Fruit fly (Drosophila melanogaster): Measurements from ENCODE around the gene Spn28Dc.
"Not testable (repeated sequence)": the region's sequence is repeated elsewhere in the genome, so short reads cannot be mapped to it uniquely, and the experiment has no call there.

The Spn28Dc gene

dm6 chr2L:7984059-7984800, 22.8 kb downstream of the Spn28Dc start, which contains the start of gene Snoo:
Gene Snoo, minus strand, starts transcription at chr2L:7984196.
- no peak for TF ChIP-seq tj (GFP tag; optimal IDR thresholded peaks at IDR 0.05)
- TF ChIP-seq CG11617 (GFP tag; optimal IDR thresholded peaks at IDR 0.05) = no peak
- TF ChIP-seq CG33017 (tag; optimal IDR thresholded peaks at IDR 0.05) = peak; percentile 4
- TF ChIP-seq ovo (GFP tag; optimal IDR thresholded peaks at IDR 0.05) = no peak
- TF ChIP-seq Crg-1 (GFP tag; optimal IDR thresholded peaks at IDR 0.05) = no peak
- TF ChIP-seq cnc (optimal IDR thresholded peaks at IDR 0.05) = no peak
- TF ChIP-seq Hr96 (GFP tag; optimal IDR thresholded peaks at IDR 0.05) = no peak
- TF ChIP-seq CG7101 (tag; optimal IDR thresholded peaks at IDR 0.05) = peak; percentile 3
- no peak for TF ChIP-seq CG7045 (GFP tag; optimal IDR thresholded peaks at IDR 0.05)
- TF ChIP-seq cic (GFP tag; optimal IDR thresholded peaks at IDR 0.05) = no peak
- no peak for TF ChIP-seq pad (GFP tag; optimal IDR thresholded peaks at IDR 0.05)
- no peak for TF ChIP-seq CG14711 (tag; optimal IDR thresholded peaks at IDR 0.05)
- TF ChIP-seq bab1 (GFP tag; optimal IDR thresholded peaks at IDR 0.05) = peak; percentile 12
- no peak for TF ChIP-seq Clk (GFP tag; optimal IDR thresholded peaks at IDR 0.05)
- peak; percentile 90 for TF ChIP-seq kay (GFP tag; ENCODE audit: borderline replicate concordance)
- no peak for TF ChIP-seq CG12768 (GFP tag; optimal IDR thresholded peaks at IDR 0.05)
- TF ChIP-seq Mnt (GFP tag; optimal IDR thresholded peaks at IDR 0.05) = peak; percentile 89
- no peak for TF ChIP-seq CG5204 (GFP tag; optimal IDR thresholded peaks at IDR 0.05)
- no peak for TF ChIP-seq CG1620 (GFP tag; optimal IDR thresholded peaks at IDR 0.05)
- no peak for TF ChIP-seq toe (GFP tag; optimal IDR thresholded peaks at IDR 0.05)

dm6 chr2L:7983646-7984045, 23.4 kb downstream of the Spn28Dc start, which contains the start of gene CG7231:
Gene CG7231, plus strand, starts transcription at chr2L:7983946.
- TF ChIP-seq CG12768, CG11617, tj (GFP tag; optimal IDR thresholded peaks at IDR 0.05): not testable (repeated sequence)

dm6 chr2L:7976738-7977137, 30.3 kb downstream of the Spn28Dc start:
- TF ChIP-seq CG5204 (GFP tag; optimal IDR thresholded peaks at IDR 0.05) = no peak
- TF ChIP-seq tj (GFP tag; optimal IDR thresholded peaks at IDR 0.05) = peak; percentile 35
- peak; percentile 23 for TF ChIP-seq Mnt (GFP tag; optimal IDR thresholded peaks at IDR 0.05)

- TF ChIP-seq Clk (GFP tag; optimal IDR thresholded peaks at IDR 0.05) (no peak), tj (GFP tag; optimal IDR thresholded peaks at IDR 0.05) (peak; percentile 14)
Observed at dm6 chr2L:7973470-7974207, 33.4 kb downstream of the Spn28Dc start.

dm6 chr2L:7971423-7971822, 35.6 kb downstream of the Spn28Dc start:
- TF ChIP-seq Crg-1 (GFP tag; optimal IDR thresholded peaks at IDR 0.05) (no peak), toe (GFP tag; optimal IDR thresholded peaks at IDR 0.05) (no peak), kay (GFP tag; ENCODE audit: borderline replicate concordance) (no peak), ovo (GFP tag; optimal IDR thresholded peaks at IDR 0.05) (no peak), Mnt (GFP tag; optimal IDR thresholded peaks at IDR 0.05) (no peak), pad (GFP tag; optimal IDR thresholded peaks at IDR 0.05) (no peak), CG5204 (GFP tag; optimal IDR thresholded peaks at IDR 0.05) (no peak), CG12768 (GFP tag; optimal IDR thresholded peaks at IDR 0.05) (no peak), bab1 (GFP tag; optimal IDR thresholded peaks at IDR 0.05) (no peak), CG33017 (tag; optimal IDR thresholded peaks at IDR 0.05) (no peak), CG7045 (GFP tag; optimal IDR thresholded peaks at IDR 0.05) (no peak), tj (GFP tag; optimal IDR thresholded peaks at IDR 0.05) (no peak), cic (GFP tag; optimal IDR thresholded peaks at IDR 0.05) (no peak), CG11617 (GFP tag; optimal IDR thresholded peaks at IDR 0.05) (no peak), cnc (optimal IDR thresholded peaks at IDR 0.05) (no peak), Hr96 (GFP tag; optimal IDR thresholded peaks at IDR 0.05) (no peak), CG1620 (GFP tag; optimal IDR thresholded peaks at IDR 0.05) (no peak), CG14711 (tag; optimal IDR thresholded peaks at IDR 0.05) (no peak)

- no peak for TF ChIP-seq kay (GFP tag; ENCODE audit: borderline replicate concordance)
Observed at dm6 chr2L:7970001-7970400, 37.0 kb downstream of the Spn28Dc start.

dm6 chr2L:7969329-7969728, 37.7 kb downstream of the Spn28Dc start:
- no peak for TF ChIP-seq pad (GFP tag; optimal IDR thresholded peaks at IDR 0.05)
- peak; percentile 80 for TF ChIP-seq ovo (GFP tag; optimal IDR thresholded peaks at IDR 0.05)

Measured in whole organism, adult.